Fruit fly (Drosophila melanogaster) Kc167 (cell line): Measurements from ENCODE around the gene Fbp2.

ENCODE experiments used
- Sin3A ChIP-seq: fragments of >200 bp; optimal IDR thresholded peaks from 2 replicates; lab custom pipeline; 2018; ENCODE audit warnings: missing external identifiers
- h ChIP-seq: fragments of >200 bp; optimal IDR thresholded peaks from 3 replicates; lab custom pipeline; 2018; ENCODE audit warnings: missing external identifiers
- insv ChIP-seq: fragments of >200 bp; optimal IDR thresholded peaks from 3 replicates; lab custom pipeline; 2018; ENCODE audit warnings: missing external identifiers
- psq ChIP-seq: fragments of >200 bp; optimal IDR thresholded peaks from 2 replicates; lab custom pipeline; 2017; ENCODE audit warnings: missing external identifiers
- ttk ChIP-seq: sonication (Bioruptor generic); optimal IDR thresholded peaks from 2 replicates; lab custom pipeline; 2017; ENCODE audit warnings: missing external identifiers

DNA sequence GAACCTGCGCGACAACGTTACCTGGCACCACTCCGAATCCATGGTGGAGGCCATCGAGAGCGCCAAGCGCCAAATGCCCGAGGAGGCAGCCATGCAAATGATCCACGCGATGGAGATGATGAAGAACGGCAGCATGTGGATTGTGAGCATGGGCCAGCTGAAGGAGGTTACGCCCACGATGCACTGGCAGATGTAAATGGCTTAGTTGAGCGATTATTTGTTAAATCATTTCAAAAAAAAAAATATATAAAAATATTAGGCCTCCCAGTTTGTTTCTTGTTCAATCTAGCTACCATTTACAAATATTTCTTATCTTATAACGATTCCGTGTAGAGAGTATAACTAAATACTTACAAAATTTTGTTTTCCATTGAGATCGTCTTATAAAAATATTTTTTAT, 986 bp downstream of the Fbp2 start, which contains the start of gene CG42847:
- TF ChIP-seq ttk (lab: Kevin White, UChicago) (no peak), h (lab: Kevin White, UChicago) (no peak), insv (lab: Kevin White, UChicago) (no peak), Sin3A (no peak), psq (lab: Kevin White, UChicago) (no peak)
